Fruit fly (Drosophila melanogaster): ENCODE results near the gene CG32713.

DNA sequence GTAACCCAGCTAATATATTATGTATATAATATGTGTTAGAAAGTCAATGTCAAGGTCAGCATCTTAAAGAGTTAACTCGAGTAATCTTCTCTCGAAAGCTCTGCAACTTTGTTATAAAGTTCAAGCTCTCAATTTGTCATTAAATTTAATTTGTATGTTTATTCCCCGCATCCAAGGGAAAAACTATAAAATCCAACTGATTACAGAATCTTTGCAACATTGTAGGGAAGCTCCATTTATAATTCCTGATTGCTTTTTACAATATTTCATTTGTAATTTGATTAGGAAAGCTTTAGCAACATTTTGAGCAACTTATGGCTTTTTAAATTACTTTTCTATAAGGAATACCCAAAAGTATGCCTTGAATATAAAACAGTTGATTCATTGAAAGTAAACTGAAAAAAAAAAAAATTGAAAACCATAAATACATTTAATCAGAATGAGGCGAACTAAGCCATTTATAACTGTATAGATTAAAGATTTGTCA, 9.3 kb upstream of the CG32713 start:
- no peak for TF ChIP-seq CTCF (optimal IDR thresholded peaks at IDR 0.05)
- TF ChIP-seq CG8478 (optimal IDR thresholded peaks at IDR 0.05), result no peak

Measured in S2 (cell line).